Worm (Caenorhabditis elegans): ENCODE data around the gene F36A4.5.

Gene F36A4.5

ce11 chrIV:4269308-4269707, 4.0 kb downstream of the F36A4.5 start, which contains the start of gene F36A4.3:
Gene F36A4.3 (plus strand): TSS chrIV:4269608.
- no peak for TF ChIP-seq nhr-232 (tag; optimal IDR thresholded peaks at IDR 0.05)
- TF ChIP-seq pqm-1 (tag; optimal IDR thresholded peaks at IDR 0.05): no peak
- TF ChIP-seq fkh-10 (GFP tag; optimal IDR thresholded peaks at IDR 0.05): no peak
- no peak for TF ChIP-seq ceh-14 (tag; optimal IDR thresholded peaks at IDR 0.05)
- TF ChIP-seq eyg-1 (tag; optimal IDR thresholded peaks at IDR 0.05): no peak

- TF ChIP-seq ceh-9 (tag; optimal IDR thresholded peaks at IDR 0.05) (no peak), che-1 (tag; optimal IDR thresholded peaks at IDR 0.05) (no peak), rnt-1 (tag; optimal IDR thresholded peaks at IDR 0.05) (no peak), tbx-7 (tag; optimal IDR thresholded peaks at IDR 0.05) (no peak), C08G9.2 (tag; optimal IDR thresholded peaks at IDR 0.05) (no peak), nhr-232 (tag; optimal IDR thresholded peaks at IDR 0.05) (no peak), ztf-16 (tag; optimal IDR thresholded peaks at IDR 0.05) (no peak), F13H6.1 (tag; optimal IDR thresholded peaks at IDR 0.05) (no peak), hlh-6 (tag; optimal IDR thresholded peaks at IDR 0.05) (no peak), ceh-6 (GFP tag; optimal IDR thresholded peaks at IDR 0.05) (no peak), gmeb-2 (tag; optimal IDR thresholded peaks at IDR 0.05) (no peak), ceh-18 (tag; optimal IDR thresholded peaks at IDR 0.05) (no peak), tbx-2 (tag; optimal IDR thresholded peaks at IDR 0.05) (no peak), odd-2 (tag; optimal IDR thresholded peaks at IDR 0.05) (no peak)
Measured at ce11 chrIV:4270925-4271324, 5.6 kb downstream of the F36A4.5 start, which contains the start of gene F36A4.2. Gene F36A4.2 (plus strand): TSS chrIV:4271225.

ce11 chrIV:4272167-4272566, 6.8 kb downstream of the F36A4.5 start, which contains the start of gene F36A4.1:
Gene F36A4.1 (plus strand): TSS chrIV:4272467.
- TF ChIP-seq pat-9 (tag; optimal IDR thresholded peaks at IDR 0.05): no peak
- no peak for TF ChIP-seq ama-1 (optimal IDR thresholded peaks at IDR 0.05)
- no peak for TF ChIP-seq unc-42 (tag; optimal IDR thresholded peaks at IDR 0.05)
- TF ChIP-seq C38D4.7 (GFP tag; optimal IDR thresholded peaks at IDR 0.05): no peak
- no peak for TF ChIP-seq ets-4 (tag; optimal IDR thresholded peaks at IDR 0.05)
- TF ChIP-seq mec-3 (tag; optimal IDR thresholded peaks at IDR 0.05; ENCODE audit: borderline replicate concordance): no peak
- no peak for TF ChIP-seq pros-1 (tag; optimal IDR thresholded peaks at IDR 0.05)
- TF ChIP-seq ceh-14 (tag; optimal IDR thresholded peaks at IDR 0.05): no peak
- no peak for TF ChIP-seq ceh-48 (tag; optimal IDR thresholded peaks at IDR 0.05)
- TF ChIP-seq odd-2 (tag; optimal IDR thresholded peaks at IDR 0.05): no peak

ce11 chrIV:4277694-4278093, 12.4 kb downstream of the F36A4.5 start, which contains the start of gene nhr-78:
Gene nhr-78 (minus strand): TSS chrIV:4277875.
- no peak for TF ChIP-seq pag-3 (tag; optimal IDR thresholded peaks at IDR 0.05; ENCODE audit: borderline replicate concordance)
- TF ChIP-seq ztf-16 (tag; optimal IDR thresholded peaks at IDR 0.05): no peak
- TF ChIP-seq ceh-22 (tag; optimal IDR thresholded peaks at IDR 0.05): no peak
- no peak for TF ChIP-seq ref-2 (tag; optimal IDR thresholded peaks at IDR 0.05)
- no peak for TF ChIP-seq pat-9 (tag; optimal IDR thresholded peaks at IDR 0.05)

ce11 chrIV:4284020-4284419, 18.7 kb downstream of the F36A4.5 start, which contains the start of gene F15E6.6:
Gene F15E6.6 (minus strand): TSS chrIV:4284120.
- TF ChIP-seq hlh-6 (tag; optimal IDR thresholded peaks at IDR 0.05) (no peak), unc-3 (GFP tag; conservative IDR thresholded peaks at IDR 0.05) (no peak), unc-3 (tag; optimal IDR thresholded peaks at IDR 0.05) (no peak), elt-4 (tag; optimal IDR thresholded peaks at IDR 0.05) (no peak), ztf-16 (tag; optimal IDR thresholded peaks at IDR 0.05) (no peak), hlh-30 (tag; optimal IDR thresholded peaks at IDR 0.05; ENCODE audit: insufficient read depth) (no peak), nhr-232 (tag; optimal IDR thresholded peaks at IDR 0.05) (no peak), sox-4 (tag; optimal IDR thresholded peaks at IDR 0.05) (no peak), tbx-2 (tag; optimal IDR thresholded peaks at IDR 0.05) (no peak), ahr-1 (tag; optimal IDR thresholded peaks at IDR 0.05) (no peak), ceh-24 (tag; optimal IDR thresholded peaks at IDR 0.05) (no peak), ceh-30 (tag; optimal IDR thresholded peaks at IDR 0.05) (no peak), sox-2 (GFP tag; IDR thresholded peaks at IDR 0.05) (no peak)

Data from whole organism, late embryonic.